Worm (Caenorhabditis elegans): ENCODE results near the gene str-178.

- no peak for TF ChIP-seq ceh-45 (GFP tag; IDR thresholded peaks at IDR 0.05)
- TF ChIP-seq pha-4 (tag; optimal IDR thresholded peaks at IDR 0.05) = no peak
- TF ChIP-seq nhr-11 (tag; optimal IDR thresholded peaks at IDR 0.05) = no peak
- no peak for TF ChIP-seq ama-1 (optimal IDR thresholded peaks at IDR 0.05)
- TF ChIP-seq ceh-9 (tag; optimal IDR thresholded peaks at IDR 0.05) = no peak
- TF ChIP-seq tbx-2 (tag; optimal IDR thresholded peaks at IDR 0.05) = peak; percentile 35
- no peak for TF ChIP-seq pqm-1 (tag; optimal IDR thresholded peaks at IDR 0.05)
- no peak for TF ChIP-seq zip-5 (tag; optimal IDR thresholded peaks at IDR 0.05)
- TF ChIP-seq ceh-14 (tag; optimal IDR thresholded peaks at IDR 0.05) = no peak
- no peak for TF ChIP-seq ceh-19 (GFP tag; optimal IDR thresholded peaks at IDR 0.05)
- TF ChIP-seq fkh-6 (tag; optimal IDR thresholded peaks at IDR 0.05) = no peak
- no peak for TF ChIP-seq T23F11.4 (GFP tag; optimal IDR thresholded peaks at IDR 0.05)
Measured at ce11 chrV:12736166-12736753, 19.9 kb upstream of the str-178 start, which contains the start of gene cky-1.
